Worm (Caenorhabditis elegans) whole organism, midembryonic: ENCODE data around the gene mbk-2.

Experiments
- T22C8.4 ChIP-seq: fragments of 200-800 bp; sonication (Bioruptor generic); IDR thresholded peaks from 2 replicates; pipeline ENCODE4 v1.3.6; 2022; ENCODE audit warnings: missing genetic modification characterization, missing compliant biosample characterization
- med-1 ChIP-seq: sonication (generic microtip); optimal IDR thresholded peaks from 2 replicates; lab custom pipeline; 2017; ENCODE audit warnings: missing genetic modification characterization, mild to moderate bottlenecking, missing compliant biosample characterization, antibody characterized with exemption, missing genetic modification reagents; ENCODE audit not compliant: insufficient read depth
- ztf-29 ChIP-seq: fragments of 200-800 bp; sonication (Bioruptor generic); IDR thresholded peaks from 2 replicates; pipeline ENCODE4 v1.3.6; 2022; ENCODE audit warnings: missing genetic modification reagents, missing genetic modification characterization, missing compliant biosample characterization

DNA sequence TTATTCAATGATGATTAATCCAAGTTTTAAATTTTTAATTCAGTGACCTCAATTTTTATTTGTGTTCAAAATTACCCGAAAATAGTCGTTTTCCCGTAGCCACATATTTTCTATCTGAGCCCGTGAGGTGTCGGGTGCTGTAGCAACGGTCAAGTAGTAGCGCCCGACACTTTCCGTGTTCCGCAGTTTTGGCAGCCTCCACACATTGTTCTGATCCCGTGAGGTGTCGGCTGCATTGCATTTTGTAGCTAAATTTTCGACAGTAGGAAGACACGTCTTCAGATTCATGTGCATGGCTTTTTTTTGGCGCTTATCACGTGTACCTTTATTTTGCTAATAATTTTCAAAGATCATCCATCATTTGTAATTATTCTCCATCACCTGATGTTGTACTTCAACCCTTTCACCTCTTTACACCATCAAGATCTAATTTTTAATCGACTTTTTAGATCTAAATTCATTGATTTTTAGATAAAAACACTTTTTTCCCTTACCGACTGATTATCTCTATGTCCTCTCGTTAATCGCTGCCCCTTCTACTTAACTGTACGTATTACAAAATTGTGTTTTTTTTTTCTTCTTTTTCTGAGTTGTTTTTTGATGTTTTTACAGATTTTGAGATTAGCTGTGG, 4.9 kb downstream of the mbk-2 start:
- TF ChIP-seq ztf-29 (no peak), med-1 (GFP tag; lab: Kevin White, UChicago) (no peak), T22C8.4 (GFP tag; lab: Robert Waterston, UW) (no peak)
